Fruit fly (Drosophila melanogaster) whole organism, prepupa: Measurements from ENCODE around the gene CG15202.

Experiments
- Blimp-1 ChIP-seq: fragments of 200-800 bp; sonication (Bioruptor generic); optimal IDR thresholded peaks from 3 replicates; lab custom pipeline; 2017; ENCODE audit warnings: missing biosample characterization, missing genetic modification characterization, mild to moderate bottlenecking, moderate library complexity, missing genetic modification reagents
- CG11762 ChIP-seq: fragments of 200-800 bp; sonication (Bioruptor generic); optimal IDR thresholded peaks from 3 replicates; lab custom pipeline; 2016; ENCODE audit warnings: missing biosample characterization, missing genetic modification characterization; ENCODE audit not compliant: insufficient read depth
- CG15336 ChIP-seq: fragments of 200-800 bp; sonication (Bioruptor generic); IDR thresholded peaks from 2 replicates; pipeline ENCODE4 v1.3.6; 2022; ENCODE audit warnings: missing biosample characterization, missing genetic modification characterization
- CG1621 ChIP-seq: fragments of 200-800 bp; sonication (Bioruptor generic); optimal IDR thresholded peaks from 3 replicates; lab custom pipeline; 2018; ENCODE audit warnings: missing biosample characterization, mild to moderate bottlenecking, missing genetic modification characterization
- CG32006 ChIP-seq: fragments of 200-800 bp; sonication (Bioruptor generic); optimal IDR thresholded peaks from 3 replicates; lab custom pipeline; 2017; ENCODE audit warnings: missing biosample characterization, mild to moderate bottlenecking, missing genetic modification characterization
- CG4318 ChIP-seq: fragments of 200-800 bp; sonication (Bioruptor generic); optimal IDR thresholded peaks from 3 replicates; lab custom pipeline; 2017; ENCODE audit warnings: missing biosample characterization, mild to moderate bottlenecking, missing genetic modification characterization
- CG6808 ChIP-seq: fragments of 200-800 bp; sonication (Bioruptor generic); optimal IDR thresholded peaks from 3 replicates; lab custom pipeline; 2017; ENCODE audit warnings: missing biosample characterization, missing genetic modification characterization, mild to moderate bottlenecking, moderate library complexity, missing genetic modification reagents
- CG8319 ChIP-seq: fragments of 200-800 bp; sonication (Bioruptor generic); optimal IDR thresholded peaks from 3 replicates; lab custom pipeline; 2016; ENCODE audit warnings: missing biosample characterization, missing genetic modification characterization
- CG8632 ChIP-seq: fragments of 200-800 bp; sonication (Bioruptor generic); optimal IDR thresholded peaks from 3 replicates; lab custom pipeline; 2016; ENCODE audit warnings: missing biosample characterization, missing genetic modification characterization
- Eip75B ChIP-seq: fragments of 200-800 bp; sonication (Bioruptor generic); optimal IDR thresholded peaks from 3 replicates; lab custom pipeline; 2016; ENCODE audit warnings: missing biosample characterization, missing genetic modification characterization
- Eip93F ChIP-seq: fragments of 200-800 bp; sonication (Bioruptor generic); optimal IDR thresholded peaks from 2 replicates; lab custom pipeline; 2016; ENCODE audit warnings: missing biosample characterization, mild to moderate bottlenecking, missing genetic modification characterization
- Hr39 ChIP-seq: fragments of 200-800 bp; sonication (Bioruptor generic); optimal IDR thresholded peaks from 2 replicates; lab custom pipeline; 2016; ENCODE audit warnings: missing biosample characterization, missing genetic modification characterization
- Sox102F ChIP-seq: fragments of 200-800 bp; sonication (Bioruptor generic); optimal IDR thresholded peaks from 2 replicates; lab custom pipeline; 2016; ENCODE audit warnings: missing biosample characterization, mild to moderate bottlenecking, missing genetic modification characterization
- cyc ChIP-seq: fragments of 200-800 bp; sonication (Bioruptor generic); optimal IDR thresholded peaks from 3 replicates; lab custom pipeline; 2016; ENCODE audit warnings: missing biosample characterization, missing genetic modification characterization
- eg ChIP-seq: fragments of 200-800 bp; sonication (Bioruptor generic); IDR thresholded peaks from 3 replicates; pipeline ENCODE4 v1.3.6; 2022; ENCODE audit warnings: missing biosample characterization, missing genetic modification characterization
- fd59A ChIP-seq: fragments of 200-800 bp; sonication (Bioruptor generic); optimal IDR thresholded peaks from 2 replicates; lab custom pipeline; 2017; ENCODE audit warnings: missing biosample characterization, mild to moderate bottlenecking, missing genetic modification characterization, missing genetic modification reagents
- fd85E ChIP-seq: fragments of 200-800 bp; sonication (Bioruptor generic); optimal IDR thresholded peaks from 3 replicates; lab custom pipeline; 2016; ENCODE audit warnings: missing biosample characterization, missing genetic modification characterization
- salr ChIP-seq, 2 experiments: fragments of 200-800 bp; sonication (Bioruptor generic); optimal IDR thresholded peaks; 3 replicates each; lab custom pipeline; 2016 to 2018; ENCODE audit warnings: missing biosample characterization in 2 of 2, missing genetic modification characterization in 2 of 2, mild to moderate bottlenecking in 1 of 2
- svp ChIP-seq: fragments of 200-800 bp; sonication (Bioruptor generic); peaks from one replicate; lab custom pipeline; 2016; ENCODE audit warnings: missing biosample characterization, missing genetic modification characterization
- topi ChIP-seq: fragments of 200-800 bp; sonication (Bioruptor generic); optimal IDR thresholded peaks from 3 replicates; lab custom pipeline; 2016; ENCODE audit warnings: missing biosample characterization, missing genetic modification characterization

Gene CG15202

DNA sequence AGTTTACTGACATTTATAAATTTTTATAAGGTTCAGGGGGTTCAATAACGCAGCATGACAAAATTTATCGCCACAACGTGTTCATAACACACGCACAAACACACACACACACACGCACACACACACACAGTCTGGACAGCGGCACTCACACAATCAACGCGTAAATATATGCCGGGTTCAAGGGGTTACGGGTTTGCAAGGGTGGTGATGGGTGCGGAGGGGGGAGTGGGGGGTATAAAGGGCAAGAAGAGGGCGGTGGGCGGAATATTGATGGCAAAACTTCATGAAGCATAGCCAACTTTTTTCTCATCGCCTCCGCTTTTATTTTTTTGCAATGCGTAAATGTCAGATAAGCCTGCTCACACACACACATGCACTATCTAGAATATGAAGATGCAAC is 33.7 kb downstream of the CG15202 start:
- TF ChIP-seq topi (no peak), svp (peak; percentile 23)

DNA sequence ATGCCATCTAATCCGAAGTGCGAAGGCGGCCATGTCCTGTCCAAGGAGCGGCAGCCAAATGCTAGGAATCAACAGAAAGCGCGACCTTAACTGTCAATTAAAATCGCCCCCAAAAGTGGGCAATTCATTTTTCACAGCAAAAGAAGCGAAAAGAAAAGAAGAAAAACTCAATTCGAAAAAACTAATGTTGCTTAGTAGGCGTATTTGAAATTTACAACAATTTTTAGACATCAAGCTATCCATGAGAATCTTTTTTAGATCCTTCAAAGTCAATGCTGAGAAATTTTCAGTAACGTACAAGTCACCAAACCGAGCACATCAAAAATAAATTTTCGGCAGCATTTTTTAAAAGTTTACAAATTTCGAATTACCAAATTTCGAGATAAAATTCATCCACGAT is 40.3 kb downstream of the CG15202 start, which contains the start of gene CG15200:
Gene CG15200 (plus strand): TSS at position 301 of the 400 bp plus-strand sequence.
- no peak for TF ChIP-seq eg
- TF ChIP-seq CG8319 = no peak
- no peak for TF ChIP-seq salr (GFP tag; optimal IDR thresholded peaks at IDR 0.05; lab: Kevin White, UChicago)
- no peak for TF ChIP-seq CG4318 (GFP tag; lab: Kevin White, UChicago)
- TF ChIP-seq CG6808 = no peak
- no peak for TF ChIP-seq Sox102F (GFP tag; lab: Kevin White, UChicago)
- TF ChIP-seq svp = no peak
- TF ChIP-seq Eip75B (GFP tag; lab: Kevin White, UChicago) = no peak
- TF ChIP-seq Hr39 (GFP tag; lab: Kevin White, UChicago) = no peak
- no peak for TF ChIP-seq Blimp-1 (GFP tag; lab: Kevin White, UChicago)
- no peak for TF ChIP-seq cyc (GFP tag; lab: Kevin White, UChicago)
- no peak for TF ChIP-seq fd59A (GFP tag; lab: Kevin White, UChicago)
- no peak for TF ChIP-seq CG32006
- TF ChIP-seq CG11762 = no peak
- TF ChIP-seq Eip93F = no peak
- no peak for TF ChIP-seq CG15336 (GFP tag; lab: Robert Waterston, UW)
- TF ChIP-seq CG1621 (tag; lab: Kevin White, UChicago) = no peak
- no peak for TF ChIP-seq CG8632 (GFP tag; lab: Kevin White, UChicago)
- no peak for TF ChIP-seq fd85E
